Worm (Caenorhabditis elegans) whole organism, L1 larva: ENCODE data around the gene nspc-18.

Experiments
- C34B4.2 ChIP-seq: sonication (generic microtip); optimal IDR thresholded peaks from 2 replicates; lab custom pipeline; 2017; ENCODE audit warnings: mild to moderate bottlenecking, missing genetic modification characterization, missing compliant biosample characterization
- aly-2 ChIP-seq: fragments of 150-350 bp; optimal IDR thresholded peaks from 2 replicates; lab custom pipeline; 2014; ENCODE audit warnings: missing biosample characterization, missing genetic modification characterization
- blmp-1 ChIP-seq: fragments of 150-350 bp; optimal IDR thresholded peaks from 2 replicates; lab custom pipeline; 2014; ENCODE audit warnings: missing biosample characterization, missing genetic modification characterization
- dsc-1 ChIP-seq: sonication (generic microtip); optimal IDR thresholded peaks from 2 replicates; lab custom pipeline; 2016; ENCODE audit warnings: mild to moderate bottlenecking, missing genetic modification characterization, missing compliant biosample characterization
- efl-1 ChIP-seq, 4 experiments: fragments of 150-350 bp; optimal IDR thresholded peaks in 3 of 4; peaks in 1 of 4; 1 replicate in 1 of 4; 2 replicates in 3 of 4; lab custom pipeline; 2014; ENCODE audit warnings: missing biosample characterization in 2 of 4, missing genetic modification characterization in 2 of 4, missing genetic modification reagents in 2 of 4
- efl-3 ChIP-seq: fragments of 200-800 bp; sonication (Bioruptor generic); optimal IDR thresholded peaks from 2 replicates; lab custom pipeline; 2018; ENCODE audit warnings: mild to moderate bottlenecking, missing genetic modification characterization, missing compliant biosample characterization
- elt-2 ChIP-seq: sonication (generic microtip); optimal IDR thresholded peaks from 2 replicates; lab custom pipeline; 2016; ENCODE audit warnings: missing genetic modification characterization, mild to moderate bottlenecking, inconsistent platforms, missing compliant biosample characterization, missing genetic modification reagents
- elt-3 ChIP-seq, 6 experiments: fragments of 150-350 bp in 1 of 6; sonication (generic microtip); optimal IDR thresholded peaks; 2 replicates each; lab custom pipeline; 2017 to 2018; ENCODE audit warnings: missing biosample characterization in 6 of 6, missing genetic modification characterization in 6 of 6, inconsistent platforms in 1 of 6
- ets-5 ChIP-seq: fragments of 200-800 bp; sonication (Bioruptor generic); IDR thresholded peaks from 2 replicates; pipeline ENCODE4 v1.3.6; 2022; ENCODE audit warnings: missing genetic modification characterization, missing compliant biosample characterization
- fkh-8 ChIP-seq: sonication (generic microtip); optimal IDR thresholded peaks from 2 replicates; lab custom pipeline; 2016; ENCODE audit warnings: mild to moderate bottlenecking, missing genetic modification characterization, missing compliant biosample characterization
- grh-1 ChIP-seq: fragments of 200-800 bp; sonication (Bioruptor generic); IDR thresholded peaks from 2 replicates; pipeline ENCODE4 v1.3.6; 2022; ENCODE audit warnings: missing genetic modification reagents, missing genetic modification characterization, missing compliant biosample characterization
- hlh-17 ChIP-seq: fragments of 200-800 bp; sonication (Bioruptor generic); optimal IDR thresholded peaks from 2 replicates; lab custom pipeline; 2018; ENCODE audit warnings: missing genetic modification characterization, mild to moderate bottlenecking, missing compliant biosample characterization, moderate library complexity, borderline replicate concordance
- irx-1 ChIP-seq: sonication (generic microtip); optimal IDR thresholded peaks from 2 replicates; lab custom pipeline; 2016; ENCODE audit warnings: missing genetic modification characterization, missing compliant biosample characterization
- lin-14 ChIP-seq: fragments of 200-800 bp; sonication (Bioruptor generic); optimal IDR thresholded peaks from 2 replicates; lab custom pipeline; 2018; ENCODE audit warnings: mild to moderate bottlenecking, missing genetic modification characterization, moderate library complexity, missing compliant biosample characterization
- lin-35 ChIP-seq, 2 experiments: fragments of 150-350 bp; optimal IDR thresholded peaks; 2 replicates each; lab custom pipeline; 2014; ENCODE audit warnings: missing biosample characterization in 2 of 2, missing genetic modification characterization in 2 of 2, missing genetic modification reagents in 2 of 2
- lin-39 ChIP-seq: fragments of 150-350 bp; optimal IDR thresholded peaks from 2 replicates; lab custom pipeline; 2014; ENCODE audit warnings: missing biosample characterization, missing genetic modification reagents, missing genetic modification characterization
- lir-3 ChIP-seq: sonication (generic microtip); optimal IDR thresholded peaks from 2 replicates; lab custom pipeline; 2016; ENCODE audit warnings: mild to moderate bottlenecking, missing genetic modification characterization, moderate library complexity, missing compliant biosample characterization; ENCODE audit not compliant: poor library complexity
- lsy-2 ChIP-seq, 2 experiments: fragments of 150-350 bp; optimal IDR thresholded peaks; 2 replicates each; lab custom pipeline; 2014; ENCODE audit warnings: missing biosample characterization in 2 of 2, missing genetic modification characterization in 2 of 2
- mdl-1 ChIP-seq, 2 experiments: fragments of 150-350 bp; optimal IDR thresholded peaks; 2 replicates each; lab custom pipeline; 2014 to 2017; ENCODE audit warnings: missing biosample characterization in 2 of 2, missing genetic modification characterization in 2 of 2, inconsistent platforms in 1 of 2
- mep-1 ChIP-seq: fragments of 150-350 bp; optimal IDR thresholded peaks from 2 replicates; lab custom pipeline; 2014; ENCODE audit warnings: missing biosample characterization, missing genetic modification characterization
- nhr-19 ChIP-seq: fragments of 200-800 bp; sonication (Bioruptor generic); conservative IDR thresholded peaks from 2 replicates; pipeline ENCODE4 v1.3.6; 2022; ENCODE audit warnings: missing genetic modification characterization, missing compliant biosample characterization
- nhr-20 ChIP-seq: sonication (generic microtip); optimal IDR thresholded peaks from 2 replicates; lab custom pipeline; 2016; ENCODE audit warnings: mild to moderate bottlenecking, missing genetic modification characterization, missing compliant biosample characterization
- nhr-47 ChIP-seq: sonication (generic microtip); optimal IDR thresholded peaks from 2 replicates; lab custom pipeline; 2016; ENCODE audit warnings: mild to moderate bottlenecking, missing genetic modification characterization, moderate library complexity, missing compliant biosample characterization
- nhr-71 ChIP-seq: sonication (generic microtip); optimal IDR thresholded peaks from 2 replicates; lab custom pipeline; 2016; ENCODE audit warnings: mild to moderate bottlenecking, missing genetic modification characterization, moderate library complexity, missing compliant biosample characterization
- nhr-85 ChIP-seq: sonication (generic microtip); peaks from one replicate; lab custom pipeline; 2016; ENCODE audit warnings: missing genetic modification characterization, inconsistent platforms, missing compliant biosample characterization
- nhr-90 ChIP-seq: sonication (generic microtip); optimal IDR thresholded peaks from 2 replicates; lab custom pipeline; 2016; ENCODE audit warnings: mild to moderate bottlenecking, missing genetic modification characterization, missing compliant biosample characterization; ENCODE audit not compliant: poor library complexity
- pag-3 ChIP-seq: sonication (generic microtip); optimal IDR thresholded peaks from 2 replicates; lab custom pipeline; 2017; ENCODE audit warnings: missing genetic modification characterization, mild to moderate bottlenecking, missing compliant biosample characterization, antibody characterized with exemption, borderline replicate concordance; ENCODE audit not compliant: insufficient read depth
- pax-3 ChIP-seq: fragments of 200-800 bp; sonication (Bioruptor generic); optimal IDR thresholded peaks from 2 replicates; lab custom pipeline; 2018; ENCODE audit warnings: mild to moderate bottlenecking, missing genetic modification characterization, moderate library complexity, missing compliant biosample characterization
- pqm-1 ChIP-seq: sonication (generic microtip); optimal IDR thresholded peaks from 3 replicates; lab custom pipeline; 2017; ENCODE audit warnings: missing biosample characterization, missing genetic modification characterization
- rnt-1 ChIP-seq: sonication (generic microtip); optimal IDR thresholded peaks from 2 replicates; lab custom pipeline; 2016; ENCODE audit warnings: mild to moderate bottlenecking, missing genetic modification characterization, moderate library complexity, missing compliant biosample characterization
- snu-23 ChIP-seq: sonication (generic microtip); optimal IDR thresholded peaks from 2 replicates; lab custom pipeline; 2016; ENCODE audit warnings: missing genetic modification characterization, missing compliant biosample characterization
- tbx-2 ChIP-seq: sonication (generic microtip); optimal IDR thresholded peaks from 2 replicates; lab custom pipeline; 2016; ENCODE audit warnings: missing genetic modification characterization, missing compliant biosample characterization
- tlp-1 ChIP-seq: fragments of 150-350 bp; optimal IDR thresholded peaks from 2 replicates; lab custom pipeline; 2014; ENCODE audit warnings: missing biosample characterization, missing genetic modification characterization
- unc-86 ChIP-seq: sonication (generic microtip); optimal IDR thresholded peaks from 2 replicates; lab custom pipeline; 2016; ENCODE audit warnings: missing genetic modification characterization, missing compliant biosample characterization
- vab-15 ChIP-seq: sonication (generic microtip); optimal IDR thresholded peaks from 2 replicates; lab custom pipeline; 2017; ENCODE audit warnings: missing genotype, mild to moderate bottlenecking, missing genetic modification characterization, missing compliant biosample characterization
- zag-1 ChIP-seq: fragments of 150-350 bp; optimal IDR thresholded peaks from 2 replicates; lab custom pipeline; 2014; ENCODE audit warnings: missing biosample characterization, missing genetic modification characterization

The nspc-18 gene

DNA sequence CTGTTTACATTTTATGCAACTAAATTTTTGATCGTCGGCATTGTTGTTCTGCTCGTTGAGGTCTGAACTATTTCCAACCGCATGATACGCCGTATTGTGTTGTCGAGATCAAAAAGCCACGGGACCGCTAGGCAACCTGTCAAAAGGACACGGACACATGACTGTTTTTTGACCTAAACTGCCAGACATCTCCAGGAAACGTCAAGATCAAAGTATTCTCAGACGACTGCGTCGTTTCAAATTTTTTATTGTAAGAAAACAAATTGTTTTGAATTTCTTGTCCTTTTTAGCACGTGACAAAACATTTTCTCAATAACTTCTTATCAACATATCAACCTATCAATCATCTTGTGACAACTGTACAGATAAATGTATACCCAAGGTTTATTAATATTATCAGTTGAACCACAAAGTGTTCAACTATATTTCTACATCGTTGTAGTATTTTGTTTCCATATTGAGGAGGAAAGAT, 25.3 kb downstream of the nspc-18 start (continued):
- TF ChIP-seq pqm-1 (tag; lab: Kevin White, UChicago), result peak; percentile 28
- peak; percentile 71 for TF ChIP-seq grh-1
- TF ChIP-seq tlp-1, result peak; percentile 80
- TF ChIP-seq tbx-2 (tag; lab: Kevin White, UChicago), result peak; percentile 52
- peak; percentile 92 for TF ChIP-seq nhr-20 (tag; lab: Kevin White, UChicago)
- TF ChIP-seq zag-1 (tag; lab: Kevin White, UChicago), result no peak
- no peak for TF ChIP-seq hlh-17
- TF ChIP-seq fkh-8 (tag; lab: Kevin White, UChicago), result no peak
- TF ChIP-seq lir-3, result peak; percentile 20

DNA sequence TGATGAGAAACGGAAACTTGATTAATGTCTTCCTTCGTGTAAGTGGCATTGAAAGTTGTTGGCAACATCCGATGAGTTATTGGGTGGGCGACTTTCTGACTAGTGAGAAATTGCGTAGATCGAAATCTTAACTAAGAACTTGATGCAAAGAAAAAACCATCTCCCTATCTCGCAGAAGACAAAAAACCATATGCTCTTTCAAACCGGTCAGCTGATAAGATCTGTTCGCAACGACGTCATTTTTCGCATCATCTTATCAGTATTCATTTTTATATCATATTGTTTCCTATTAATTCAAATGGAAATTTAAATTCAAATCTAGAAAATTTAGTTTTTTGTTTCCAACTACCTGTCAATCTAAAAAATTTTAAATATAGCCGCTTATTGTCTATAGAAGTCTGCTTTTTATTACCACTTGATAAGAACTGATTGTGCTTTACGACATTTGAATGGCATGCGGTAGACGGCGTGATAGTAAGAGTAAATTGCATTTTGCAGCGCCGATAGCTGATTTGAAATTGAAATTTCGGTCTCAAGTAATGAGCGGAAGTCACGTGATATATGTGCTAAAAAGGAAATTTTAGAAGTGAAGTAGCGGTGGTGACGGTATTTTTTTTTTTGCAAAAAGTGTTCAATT, 26.9 kb downstream of the nspc-18 start:
- TF ChIP-seq vab-15 (tag; lab: Kevin White, UChicago) (no peak), grh-1 (peak; percentile 96), nhr-20 (tag; lab: Kevin White, UChicago) (peak; percentile 72), elt-2 (tag; lab: Kevin White, UChicago) (peak; percentile 95), lin-14 (peak; percentile 70), lsy-2 (tag; optimal IDR thresholded peaks at IDR 0.05; lab: Kevin White, UChicago) (peak in 1 of 2 experiments; percentile 10), dsc-1 (tag; lab: Kevin White, UChicago) (no peak), unc-86 (tag; lab: Kevin White, UChicago) (no peak), mdl-1 (tag; optimal IDR thresholded peaks at IDR 0.05; lab: Kevin White, UChicago) (no peak), ets-5 (GFP tag; lab: Robert Waterston, UW) (no peak), rnt-1 (tag; lab: Kevin White, UChicago) (peak; percentile 46), nhr-47 (tag; lab: Kevin White, UChicago) (peak; percentile 45), nhr-90 (tag; lab: Kevin White, UChicago) (peak; percentile 54), lin-39 (tag; lab: Kevin White, UChicago) (peak; percentile 58), nhr-19 (GFP tag; lab: Robert Waterston, UW) (peak; percentile 7; the same call in 1 of the 2 replicates), efl-1 (optimal IDR thresholded peaks at IDR 0.05; lab: Kevin White, UChicago) (no peak), efl-1 (GFP tag; optimal IDR thresholded peaks at IDR 0.05 in 1 of 2; lab: Kevin White, UChicago) (no peak), blmp-1 (tag; lab: Kevin White, UChicago) (peak; percentile 76), elt-3 (tag; optimal IDR thresholded peaks at IDR 0.05; lab: Kevin White, UChicago) (peak in 4 of 6 experiments; percentile 8 to 39 (median 14)), nhr-85 (tag; lab: Kevin White, UChicago) (peak; percentile 98), aly-2 (tag; lab: Kevin White, UChicago) (no peak), irx-1 (tag; lab: Kevin White, UChicago) (peak; percentile 54), nhr-71 (peak; percentile 69), lin-35 (GFP tag; optimal IDR thresholded peaks at IDR 0.05; lab: Kevin White, UChicago) (peak; percentile 8 to 31), pax-3 (tag; lab: Kevin White, UChicago) (peak; percentile 23), snu-23 (GFP tag; lab: Kevin White, UChicago) (peak; percentile 35), efl-3 (GFP tag; lab: Kevin White, UChicago) (peak; percentile 62), C34B4.2 (no peak)
- TF ChIP-seq, all 84 proteins: peak for 19

DNA sequence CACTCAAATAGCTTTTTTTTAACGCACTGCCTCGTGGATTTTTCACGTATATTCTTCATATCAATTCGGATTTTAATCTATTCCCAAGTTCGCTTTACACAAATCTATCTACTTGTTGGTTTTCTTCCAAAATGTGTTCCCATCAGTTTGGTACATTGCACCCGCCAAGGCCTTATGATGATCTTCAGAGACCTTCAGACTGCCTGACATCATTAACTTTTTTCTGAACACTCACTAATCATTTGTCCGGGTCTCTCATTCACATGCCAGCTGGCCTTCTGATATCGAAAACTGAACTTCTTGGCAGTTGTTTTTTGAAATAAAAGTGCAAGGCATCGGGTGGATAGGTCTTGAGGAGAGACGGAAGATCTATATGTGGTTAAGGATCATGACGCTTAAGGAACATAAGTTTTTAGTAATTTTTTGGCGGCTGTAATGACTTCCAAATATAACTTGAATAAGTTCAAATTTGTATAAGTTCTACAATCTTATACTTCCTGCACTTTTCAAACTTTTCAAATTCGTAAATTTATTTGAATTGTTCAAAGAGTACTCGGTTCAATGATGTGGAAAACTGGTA, 27.5 kb downstream of the nspc-18 start:
- TF ChIP-seq mep-1 (tag; lab: Kevin White, UChicago) (peak; percentile 30), elt-3 (tag; optimal IDR thresholded peaks at IDR 0.05; lab: Kevin White, UChicago) (peak in 1 of 6 experiments; percentile 46), pag-3 (tag; lab: Kevin White, UChicago) (peak; percentile 50), rnt-1 (tag; lab: Kevin White, UChicago) (no peak), efl-1 (optimal IDR thresholded peaks at IDR 0.05; lab: Kevin White, UChicago) (no peak), efl-1 (GFP tag; optimal IDR thresholded peaks at IDR 0.05 in 1 of 2; lab: Kevin White, UChicago) (peak in 1 of 2 experiments; percentile 3)
